Worm (Caenorhabditis elegans) whole organism, L3 larva: Measurements from ENCODE around the gene lam-1.

Source experiments
- ceh-82 ChIP-seq: fragments of 150-350 bp; optimal IDR thresholded peaks from 2 replicates; lab custom pipeline; 2014; ENCODE audit warnings: missing biosample characterization, missing genetic modification characterization
- elt-1 ChIP-seq: fragments of 150-350 bp; optimal IDR thresholded peaks from 2 replicates; lab custom pipeline; 2014; ENCODE audit warnings: missing biosample characterization, missing genetic modification characterization
- lsy-12 ChIP-seq: sonication (generic microtip); optimal IDR thresholded peaks from 2 replicates; lab custom pipeline; 2016; ENCODE audit warnings: mild to moderate bottlenecking, missing genetic modification characterization, missing compliant biosample characterization
- nhr-11 ChIP-seq: fragments of 150-350 bp; optimal IDR thresholded peaks from 2 replicates; lab custom pipeline; 2014; ENCODE audit warnings: missing biosample characterization, missing genetic modification characterization
- nhr-12 ChIP-seq: fragments of 150-350 bp; optimal IDR thresholded peaks from 2 replicates; lab custom pipeline; 2014; ENCODE audit warnings: missing biosample characterization, missing genetic modification characterization
- nhr-237 ChIP-seq: fragments of 150-350 bp; optimal IDR thresholded peaks from 2 replicates; lab custom pipeline; 2014; ENCODE audit warnings: missing biosample characterization, missing genetic modification characterization
- nhr-67 ChIP-seq: fragments of 150-350 bp; optimal IDR thresholded peaks from 2 replicates; lab custom pipeline; 2014; ENCODE audit warnings: missing biosample characterization, missing genetic modification characterization
- sea-2 ChIP-seq: fragments of 150-350 bp; sonication (generic microtip); optimal IDR thresholded peaks from 4 replicates; lab custom pipeline; 2014; ENCODE audit warnings: missing biosample characterization, missing genetic modification reagents, missing genetic modification characterization
- skn-1 ChIP-seq: fragments of 150-350 bp; optimal IDR thresholded peaks from 2 replicates; lab custom pipeline; 2014; ENCODE audit warnings: missing biosample characterization, missing genetic modification characterization
- unc-62 ChIP-seq: fragments of 150-350 bp; sonication (generic microtip); optimal IDR thresholded peaks from 4 replicates; lab custom pipeline; 2014; ENCODE audit warnings: missing biosample characterization, missing genetic modification reagents, missing genetic modification characterization
- zag-1 ChIP-seq: fragments of 150-350 bp; optimal IDR thresholded peaks from 2 replicates; lab custom pipeline; 2014; ENCODE audit warnings: missing biosample characterization, missing genetic modification characterization
- ztf-11 ChIP-seq: fragments of 150-350 bp; optimal IDR thresholded peaks from 2 replicates; lab custom pipeline; 2014; ENCODE audit warnings: missing biosample characterization, missing genetic modification characterization
- ztf-4 ChIP-seq: fragments of 150-350 bp; optimal IDR thresholded peaks from 2 replicates; lab custom pipeline; 2014; ENCODE audit warnings: missing biosample characterization, missing genetic modification characterization

DNA sequence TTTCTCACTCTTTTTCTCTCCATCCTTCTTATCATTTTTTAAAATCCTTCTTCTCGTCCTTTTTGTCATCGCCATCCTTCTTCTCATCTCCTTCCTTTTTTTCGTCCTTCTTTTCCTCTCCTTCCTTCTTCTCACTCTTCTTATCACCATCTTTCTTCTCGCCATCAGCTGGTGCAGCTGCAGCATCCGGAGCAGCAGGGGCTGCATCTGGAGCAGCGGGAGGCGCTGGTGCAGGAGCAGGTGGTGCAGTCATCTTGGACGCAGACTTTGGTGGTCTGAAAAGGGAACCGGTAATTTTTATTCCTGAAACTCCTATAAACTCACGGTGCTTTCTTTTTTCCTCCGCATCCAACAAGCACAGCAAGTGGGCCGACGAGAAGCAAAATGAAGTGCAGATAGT lies 48.6 kb downstream of the lam-1 start:
- no peak for TF ChIP-seq lsy-12 (tag; lab: Kevin White, UChicago)
- no peak for TF ChIP-seq skn-1 (tag; lab: Kevin White, UChicago)
- no peak for TF ChIP-seq nhr-67
- TF ChIP-seq nhr-12 (tag; lab: Kevin White, UChicago): no peak
- TF ChIP-seq ztf-4 (tag; lab: Kevin White, UChicago): no peak
- no peak for TF ChIP-seq elt-1 (tag; lab: Kevin White, UChicago)
- TF ChIP-seq unc-62: no peak
- TF ChIP-seq sea-2 (GFP tag; lab: Kevin White, UChicago): no peak
- no peak for TF ChIP-seq ceh-82 (tag; lab: Kevin White, UChicago)
- no peak for TF ChIP-seq zag-1
- no peak for TF ChIP-seq ztf-11 (tag; lab: Kevin White, UChicago)
- no peak for TF ChIP-seq nhr-11 (tag; lab: Kevin White, UChicago)
- TF ChIP-seq nhr-237 (tag; lab: Kevin White, UChicago): no peak
